Fruit fly (Drosophila melanogaster) Kc167 (cell line): ENCODE data around the gene GstT4.

ENCODE experiments used
- Myc ChIP-seq: fragments of >200 bp; optimal IDR thresholded peaks from 2 replicates; lab custom pipeline; 2017; ENCODE audit warnings: missing external identifiers
- ttk ChIP-seq: sonication (Bioruptor generic); optimal IDR thresholded peaks from 2 replicates; lab custom pipeline; 2017; ENCODE audit warnings: missing external identifiers

dm6 chrX:13447438-13447837 is 42.9 kb downstream of the GstT4 start:
- TF ChIP-seq Myc (no peak), ttk (lab: Kevin White, UChicago) (no peak)
